Worm (Caenorhabditis elegans) whole organism, L1 larva: ENCODE data around the gene R01E6.2.

Source experiments
- C16A3.4 ChIP-seq: fragments of 150-350 bp; optimal IDR thresholded peaks from 2 replicates; lab custom pipeline; 2014; ENCODE audit warnings: missing biosample characterization, missing genetic modification characterization
- C34B4.2 ChIP-seq: sonication (generic microtip); optimal IDR thresholded peaks from 2 replicates; lab custom pipeline; 2017; ENCODE audit warnings: mild to moderate bottlenecking, missing genetic modification characterization, missing compliant biosample characterization
- Y116A8C.19 ChIP-seq: sonication (generic microtip); optimal IDR thresholded peaks from 2 replicates; lab custom pipeline; 2016; ENCODE audit warnings: missing compliant biosample characterization, missing genetic modification characterization, borderline replicate concordance
- alr-1 ChIP-seq: fragments of 200-800 bp; sonication (Bioruptor generic); optimal IDR thresholded peaks from 2 replicates; lab custom pipeline; 2018; ENCODE audit warnings: borderline replicate concordance, mild to moderate bottlenecking, missing genetic modification characterization, missing compliant biosample characterization
- ama-1 ChIP-seq: fragments of 150-350 bp; optimal IDR thresholded peaks from 2 replicates; lab custom pipeline; 2014
- ceh-63 ChIP-seq: fragments of 200-800 bp; sonication (Bioruptor generic); optimal IDR thresholded peaks from 2 replicates; lab custom pipeline; 2018; ENCODE audit warnings: mild to moderate bottlenecking, missing genetic modification characterization, missing compliant biosample characterization
- ceh-8 ChIP-seq: fragments of 200-800 bp; sonication (Bioruptor generic); optimal IDR thresholded peaks from 2 replicates; lab custom pipeline; 2018; ENCODE audit warnings: mild to moderate bottlenecking, missing genetic modification characterization, moderate library complexity, missing compliant biosample characterization
- ceh-90 ChIP-seq: sonication (generic microtip); optimal IDR thresholded peaks from 2 replicates; lab custom pipeline; 2016; ENCODE audit warnings: missing genetic modification characterization, missing compliant biosample characterization
- ces-1 ChIP-seq: fragments of 150-350 bp; optimal IDR thresholded peaks from 2 replicates; lab custom pipeline; 2014; ENCODE audit warnings: missing biosample characterization, missing genetic modification reagents, missing genetic modification characterization
- dsc-1 ChIP-seq: sonication (generic microtip); optimal IDR thresholded peaks from 2 replicates; lab custom pipeline; 2016; ENCODE audit warnings: mild to moderate bottlenecking, missing genetic modification characterization, missing compliant biosample characterization
- efl-1 ChIP-seq, 4 experiments: fragments of 150-350 bp; optimal IDR thresholded peaks in 3 of 4; peaks in 1 of 4; 1 replicate in 1 of 4; 2 replicates in 3 of 4; lab custom pipeline; 2014; ENCODE audit warnings: missing biosample characterization in 2 of 4, missing genetic modification characterization in 2 of 4, missing genetic modification reagents in 2 of 4
- egl-13 ChIP-seq: sonication (generic microtip); optimal IDR thresholded peaks from 2 replicates; lab custom pipeline; 2016; ENCODE audit warnings: missing genotype, missing genetic modification reagents, missing genetic modification characterization, missing compliant biosample characterization
- egl-27 ChIP-seq, 2 experiments: fragments of 150-350 bp in 1 of 2; sonication (generic microtip); optimal IDR thresholded peaks; 3 replicates each; lab custom pipeline; 2017 to 2018; ENCODE audit warnings: missing biosample characterization in 2 of 2, missing genetic modification characterization in 2 of 2, missing genetic modification reagents in 2 of 2
- ets-5 ChIP-seq: fragments of 200-800 bp; sonication (Bioruptor generic); IDR thresholded peaks from 2 replicates; pipeline ENCODE4 v1.3.6; 2022; ENCODE audit warnings: missing genetic modification characterization, missing compliant biosample characterization
- fkh-4 ChIP-seq: sonication (generic microtip); optimal IDR thresholded peaks from 2 replicates; lab custom pipeline; 2016; ENCODE audit warnings: missing compliant biosample characterization, missing genetic modification characterization, borderline replicate concordance
- fkh-8 ChIP-seq: sonication (generic microtip); optimal IDR thresholded peaks from 2 replicates; lab custom pipeline; 2016; ENCODE audit warnings: mild to moderate bottlenecking, missing genetic modification characterization, missing compliant biosample characterization
- fos-1 ChIP-seq: fragments of 150-350 bp; optimal IDR thresholded peaks from 2 replicates; lab custom pipeline; 2014; ENCODE audit warnings: missing biosample characterization, missing genetic modification characterization
- grh-1 ChIP-seq: fragments of 200-800 bp; sonication (Bioruptor generic); IDR thresholded peaks from 2 replicates; pipeline ENCODE4 v1.3.6; 2022; ENCODE audit warnings: missing genetic modification reagents, missing genetic modification characterization, missing compliant biosample characterization
- hlh-17 ChIP-seq: fragments of 200-800 bp; sonication (Bioruptor generic); optimal IDR thresholded peaks from 2 replicates; lab custom pipeline; 2018; ENCODE audit warnings: missing genetic modification characterization, mild to moderate bottlenecking, missing compliant biosample characterization, moderate library complexity, borderline replicate concordance
- hpl-2 ChIP-seq: fragments of 150-350 bp; optimal IDR thresholded peaks from 2 replicates; lab custom pipeline; 2014; ENCODE audit warnings: missing biosample characterization, missing genetic modification reagents, missing genetic modification characterization
- isw-1 ChIP-seq: fragments of 200-800 bp; sonication (Bioruptor generic); IDR thresholded peaks from 2 replicates; pipeline ENCODE4 v1.3.6; 2022; ENCODE audit warnings: missing genetic modification characterization, missing compliant biosample characterization
- lin-13 ChIP-seq: fragments of 150-350 bp; optimal IDR thresholded peaks from 2 replicates; lab custom pipeline; 2014; ENCODE audit warnings: missing biosample characterization, missing genetic modification reagents, missing genetic modification characterization
- lin-15B ChIP-seq: fragments of 150-350 bp; sonication (generic microtip); optimal IDR thresholded peaks from 3 replicates; lab custom pipeline; 2014; ENCODE audit warnings: missing biosample characterization, missing genetic modification characterization
- lin-35 ChIP-seq, 2 experiments: fragments of 150-350 bp; optimal IDR thresholded peaks; 2 replicates each; lab custom pipeline; 2014; ENCODE audit warnings: missing biosample characterization in 2 of 2, missing genetic modification characterization in 2 of 2, missing genetic modification reagents in 2 of 2
- nhr-28 ChIP-seq: fragments of 150-350 bp; optimal IDR thresholded peaks from 2 replicates; lab custom pipeline; 2014; ENCODE audit warnings: missing biosample characterization, missing genetic modification characterization
- nhr-47 ChIP-seq: sonication (generic microtip); optimal IDR thresholded peaks from 2 replicates; lab custom pipeline; 2016; ENCODE audit warnings: mild to moderate bottlenecking, missing genetic modification characterization, moderate library complexity, missing compliant biosample characterization
- nhr-71 ChIP-seq: sonication (generic microtip); optimal IDR thresholded peaks from 2 replicates; lab custom pipeline; 2016; ENCODE audit warnings: mild to moderate bottlenecking, missing genetic modification characterization, moderate library complexity, missing compliant biosample characterization
- nhr-76 ChIP-seq: sonication (generic microtip); optimal IDR thresholded peaks from 2 replicates; lab custom pipeline; 2017; ENCODE audit warnings: missing biosample characterization, missing genetic modification characterization
- nhr-90 ChIP-seq: sonication (generic microtip); optimal IDR thresholded peaks from 2 replicates; lab custom pipeline; 2016; ENCODE audit warnings: mild to moderate bottlenecking, missing genetic modification characterization, missing compliant biosample characterization; ENCODE audit not compliant: poor library complexity
- pax-3 ChIP-seq: fragments of 200-800 bp; sonication (Bioruptor generic); optimal IDR thresholded peaks from 2 replicates; lab custom pipeline; 2018; ENCODE audit warnings: mild to moderate bottlenecking, missing genetic modification characterization, moderate library complexity, missing compliant biosample characterization
- rnt-1 ChIP-seq: sonication (generic microtip); optimal IDR thresholded peaks from 2 replicates; lab custom pipeline; 2016; ENCODE audit warnings: mild to moderate bottlenecking, missing genetic modification characterization, moderate library complexity, missing compliant biosample characterization
- skn-1 ChIP-seq: fragments of 150-350 bp; optimal IDR thresholded peaks from 2 replicates; lab custom pipeline; 2014; ENCODE audit warnings: missing biosample characterization, missing genetic modification characterization
- snpc-4 ChIP-seq: fragments of 150-350 bp; optimal IDR thresholded peaks from 2 replicates; lab custom pipeline; 2014; ENCODE audit warnings: missing biosample characterization, missing genetic modification characterization
- snu-23 ChIP-seq: sonication (generic microtip); optimal IDR thresholded peaks from 2 replicates; lab custom pipeline; 2016; ENCODE audit warnings: missing genetic modification characterization, missing compliant biosample characterization
- sox-4 ChIP-seq: sonication (generic microtip); optimal IDR thresholded peaks from 2 replicates; lab custom pipeline; 2016; ENCODE audit warnings: missing genetic modification characterization, missing compliant biosample characterization
- sptf-1 ChIP-seq: fragments of 150-350 bp; optimal IDR thresholded peaks from 2 replicates; lab custom pipeline; 2014; ENCODE audit warnings: missing biosample characterization, missing genetic modification characterization
- swsn-7 ChIP-seq: sonication (generic microtip); optimal IDR thresholded peaks from 2 replicates; lab custom pipeline; 2016; ENCODE audit warnings: missing genetic modification characterization, missing compliant biosample characterization
- unc-130 ChIP-seq: fragments of 150-350 bp; optimal IDR thresholded peaks from 2 replicates; lab custom pipeline; 2017; ENCODE audit warnings: missing biosample characterization, missing genetic modification characterization, inconsistent platforms
- unc-30 ChIP-seq: sonication (generic microtip); optimal IDR thresholded peaks from 2 replicates; lab custom pipeline; 2017; ENCODE audit warnings: missing biosample characterization, missing genetic modification characterization
- unc-62 ChIP-seq: fragments of 150-350 bp; optimal IDR thresholded peaks from 2 replicates; lab custom pipeline; 2014; ENCODE audit warnings: missing biosample characterization, missing genetic modification reagents, missing genetic modification characterization
- unc-86 ChIP-seq: sonication (generic microtip); optimal IDR thresholded peaks from 2 replicates; lab custom pipeline; 2016; ENCODE audit warnings: missing genetic modification characterization, missing compliant biosample characterization
- unc-98 ChIP-seq: fragments of 200-800 bp; sonication (Bioruptor generic); IDR thresholded peaks from 2 replicates; pipeline ENCODE4 v1.3.6; 2022; ENCODE audit warnings: missing genetic modification characterization, missing compliant biosample characterization
- vab-15 ChIP-seq: sonication (generic microtip); optimal IDR thresholded peaks from 2 replicates; lab custom pipeline; 2017; ENCODE audit warnings: missing genotype, mild to moderate bottlenecking, missing genetic modification characterization, missing compliant biosample characterization
- zag-1 ChIP-seq: fragments of 150-350 bp; optimal IDR thresholded peaks from 2 replicates; lab custom pipeline; 2014; ENCODE audit warnings: missing biosample characterization, missing genetic modification characterization
- zip-4 ChIP-seq: fragments of 200-800 bp; sonication (Bioruptor generic); optimal IDR thresholded peaks from 2 replicates; lab custom pipeline; 2018; ENCODE audit warnings: mild to moderate bottlenecking, missing genetic modification characterization, moderate library complexity, missing compliant biosample characterization
- ztf-11 ChIP-seq, 2 experiments: sonication (generic microtip); optimal IDR thresholded peaks; 2 replicates each; lab custom pipeline; 2016 to 2017; ENCODE audit warnings: missing genetic modification characterization in 2 of 2, missing biosample characterization in 1 of 2, missing compliant biosample characterization in 1 of 2
- ztf-4 ChIP-seq: fragments of 150-350 bp; optimal IDR thresholded peaks from 2 replicates; lab custom pipeline; 2014; ENCODE audit warnings: missing biosample characterization, missing genetic modification characterization

R01E6.2 gene

DNA sequence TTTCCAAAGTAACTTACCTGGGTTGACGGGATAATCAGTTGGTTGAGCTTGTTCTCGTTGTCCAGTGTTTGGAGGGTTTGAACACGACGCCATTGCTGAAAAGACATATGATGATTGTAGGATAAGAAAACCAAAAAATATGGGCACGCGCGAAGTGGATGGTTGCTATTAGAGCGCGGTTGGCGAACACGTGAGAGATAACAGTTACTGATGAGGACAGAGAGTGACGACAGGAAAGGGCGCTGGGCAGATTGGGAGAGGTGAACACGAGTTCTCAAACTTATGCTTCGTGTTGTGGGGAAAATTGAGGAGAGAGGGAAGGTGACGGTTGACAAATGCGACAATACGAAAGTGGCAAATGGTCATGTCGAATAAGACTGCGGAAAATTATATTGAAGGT is 37.5 kb upstream of the R01E6.2 start, which contains the start of gene F54B11.8:
TSS of gene F54B11.8 (minus strand) at position 101 of the 400 bp plus-strand sequence.
- TF ChIP-seq sox-4 (tag; lab: Kevin White, UChicago) (no peak), ces-1 (GFP tag; lab: Kevin White, UChicago) (no peak), unc-98 (GFP tag; lab: Robert Waterston, UW) (no peak)

DNA sequence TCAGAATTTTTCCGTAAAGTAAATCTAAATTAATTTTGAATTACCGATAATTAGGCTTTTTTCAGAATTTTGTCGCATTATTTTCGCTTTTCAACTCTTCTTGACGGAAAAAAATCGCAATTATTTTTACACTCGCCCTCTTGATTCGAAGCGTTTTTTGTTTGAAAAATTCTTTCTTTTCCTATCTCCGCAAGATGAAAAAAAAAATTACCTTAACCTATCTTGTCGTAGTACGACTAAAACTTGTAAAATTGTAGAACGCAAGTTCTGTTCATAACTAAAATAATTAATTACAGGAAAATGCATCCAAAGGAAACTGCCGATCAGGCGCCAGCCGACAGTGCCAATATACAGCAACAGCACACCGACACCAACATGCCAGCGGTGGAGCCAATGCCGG is 33.8 kb upstream of the R01E6.2 start, which contains the start of gene F54B11.7:
TSS of gene F54B11.7 (plus strand) at position 301 of the 400 bp plus-strand sequence.
- no peak for TF ChIP-seq fkh-4
- no peak for TF ChIP-seq nhr-76 (tag; lab: Kevin White, UChicago)
- no peak for TF ChIP-seq isw-1 (GFP tag; lab: Robert Waterston, UW)
- no peak for TF ChIP-seq nhr-71 (tag; lab: Kevin White, UChicago)

DNA sequence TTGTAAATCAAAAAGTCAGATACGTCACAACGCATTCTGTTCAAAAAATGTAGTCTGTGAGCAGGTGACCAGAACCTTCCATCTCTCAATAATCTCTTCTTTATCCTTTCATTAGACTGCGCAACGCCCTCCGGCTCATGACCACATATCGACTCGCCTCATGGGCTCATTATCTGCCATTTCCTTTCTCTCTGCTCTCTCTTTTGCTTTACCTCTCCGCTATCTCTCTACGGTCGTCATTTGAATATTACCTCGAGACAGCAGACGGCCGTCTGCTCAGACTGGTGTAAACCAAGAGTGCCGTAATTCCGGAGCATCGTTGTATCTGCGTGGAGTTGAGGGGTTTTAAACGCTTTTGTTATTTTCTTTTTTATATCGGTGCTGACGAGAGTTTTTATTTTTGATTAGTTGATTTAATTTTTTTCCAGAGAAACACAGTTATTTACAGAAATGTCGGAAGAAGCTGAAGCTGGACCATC is 31.7 kb upstream of the R01E6.2 start, which contains the start of gene bra-1:
TSS of gene bra-1 (plus strand) at position 429 of the 479 bp plus-strand sequence.
- TF ChIP-seq ets-5 (no peak), nhr-76 (tag; lab: Kevin White, UChicago) (no peak), unc-62 (no peak), skn-1 (peak; percentile 27), unc-86 (tag; lab: Kevin White, UChicago) (peak; percentile 75), alr-1 (tag; lab: Kevin White, UChicago) (no peak), rnt-1 (tag; lab: Kevin White, UChicago) (peak; percentile 12), nhr-71 (tag; lab: Kevin White, UChicago) (peak; percentile 83), sptf-1 (tag; lab: Kevin White, UChicago) (no peak), fos-1 (tag; lab: Kevin White, UChicago) (peak; percentile 50), lin-13 (GFP tag; lab: Kevin White, UChicago) (peak; percentile 20), grh-1 (GFP tag; lab: Robert Waterston, UW) (no peak), ceh-8 (GFP tag; lab: Kevin White, UChicago) (peak; percentile 46), fkh-8 (tag; lab: Kevin White, UChicago) (peak; percentile 94), dsc-1 (peak; percentile 90), hpl-2 (GFP tag; lab: Kevin White, UChicago) (no peak), zag-1 (tag; lab: Kevin White, UChicago) (no peak), nhr-28 (tag; lab: Kevin White, UChicago) (no peak), snu-23 (peak; percentile 69), fkh-4 (peak; percentile 10), nhr-47 (tag; lab: Kevin White, UChicago) (peak; percentile 86), pax-3 (peak; percentile 72), lin-35 (GFP tag; optimal IDR thresholded peaks at IDR 0.05; lab: Kevin White, UChicago) (peak; percentile 47 to 52), nhr-90 (tag; lab: Kevin White, UChicago) (no peak), ceh-90 (tag; lab: Kevin White, UChicago) (no peak), snpc-4 (tag; lab: Kevin White, UChicago) (peak; percentile 28), sox-4 (tag; lab: Kevin White, UChicago) (peak; percentile 68), C34B4.2 (no peak), vab-15 (tag; lab: Kevin White, UChicago) (peak; percentile 18), ztf-4 (tag; lab: Kevin White, UChicago) (peak; percentile 29), unc-30 (no peak), hlh-17 (GFP tag; lab: Kevin White, UChicago) (no peak), lin-15B (tag; lab: Kevin White, UChicago) (peak; percentile 12), zip-4 (no peak), swsn-7 (tag; lab: Kevin White, UChicago) (peak; percentile 71), ama-1 (lab: Kevin White, UChicago) (no peak), egl-27 (tag; optimal IDR thresholded peaks at IDR 0.05; lab: Kevin White, UChicago) (no peak), ceh-63 (GFP tag; lab: Kevin White, UChicago) (no peak), Y116A8C.19 (tag; lab: Kevin White, UChicago) (no peak), unc-130 (no peak), C16A3.4 (tag; lab: Kevin White, UChicago) (peak; percentile 52), egl-13 (tag; lab: Kevin White, UChicago) (peak; percentile 86), efl-1 (optimal IDR thresholded peaks at IDR 0.05; lab: Kevin White, UChicago) (peak; percentile 29 to 32), efl-1 (GFP tag; optimal IDR thresholded peaks at IDR 0.05 in 1 of 2; lab: Kevin White, UChicago) (peak; percentile 16 to 61), ztf-11 (tag; optimal IDR thresholded peaks at IDR 0.05; lab: Kevin White, UChicago) (peak in 1 of 2 experiments; percentile 42)
